Worm (Caenorhabditis elegans) whole organism, L2 larva: Measurements from ENCODE around the gene F10A3.4.

Experiments used
- snpc-4 ChIP-seq: fragments of 150-350 bp; optimal IDR thresholded peaks from 2 replicates; lab custom pipeline; 2014; ENCODE audit warnings: missing biosample characterization, missing genetic modification characterization
- zag-1 ChIP-seq: fragments of 150-350 bp; optimal IDR thresholded peaks from 2 replicates; lab custom pipeline; 2014; ENCODE audit warnings: missing biosample characterization, missing genetic modification characterization

DNA sequence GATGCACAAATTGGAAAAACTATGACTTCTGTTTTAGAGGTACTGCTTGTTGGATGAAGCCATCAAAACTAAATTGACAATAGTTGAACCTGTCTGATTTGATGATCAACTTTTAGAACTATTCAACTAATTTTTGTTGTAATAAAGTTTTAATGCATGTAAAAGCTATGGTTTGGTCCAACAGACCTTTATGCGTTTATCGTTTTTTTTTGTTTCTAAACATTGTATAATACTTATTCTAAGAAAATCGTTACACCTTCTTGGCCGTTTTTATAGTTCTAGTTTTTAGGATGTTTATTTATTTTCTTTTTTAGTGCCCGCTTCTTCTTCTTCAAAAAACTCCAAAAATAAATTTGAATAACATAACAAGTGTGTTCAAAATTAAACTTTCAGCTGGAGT is 14.8 kb downstream of the F10A3.4 start, which contains the start of gene F10A3.12:
- TF ChIP-seq snpc-4 (tag; lab: Kevin White, UChicago) (no peak), zag-1 (tag; lab: Kevin White, UChicago) (no peak)
